Worm (Caenorhabditis elegans): Measurements from ENCODE around the gene gbh-2.

Gene gbh-2

DNA sequence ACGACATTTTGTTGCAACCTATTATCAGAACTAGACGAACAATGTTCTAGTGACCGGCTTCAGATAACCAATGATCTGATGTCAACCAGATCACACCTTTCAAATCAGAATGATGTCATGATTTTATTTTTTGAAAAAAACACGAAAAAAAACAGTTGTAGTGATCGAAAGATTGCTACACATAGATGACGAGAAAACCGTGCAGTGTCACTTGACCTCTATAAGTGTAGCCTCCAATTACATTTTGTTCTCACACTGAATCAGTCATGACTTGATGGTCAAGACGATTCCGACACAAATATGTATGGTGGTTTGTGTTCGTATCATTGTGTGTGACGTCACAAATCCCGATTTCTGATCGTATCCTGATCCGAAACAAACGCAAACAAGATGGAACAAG lies 45.6 kb upstream of the gbh-2 start:
- no peak for TF ChIP-seq sea-2 (GFP tag; optimal IDR thresholded peaks at IDR 0.05)
- TF ChIP-seq nhr-43 (tag; optimal IDR thresholded peaks at IDR 0.05; ENCODE audit: poor library complexity, severe bottlenecking), result peak; percentile 51
- peak; percentile 50 for TF ChIP-seq nhr-23 (tag; optimal IDR thresholded peaks at IDR 0.05)
- TF ChIP-seq nhr-25 (tag; optimal IDR thresholded peaks at IDR 0.05), result peak; percentile 74
- peak in 1 of 3 experiments; percentile 41 for TF ChIP-seq elt-3 (tag; optimal IDR thresholded peaks at IDR 0.05)

DNA sequence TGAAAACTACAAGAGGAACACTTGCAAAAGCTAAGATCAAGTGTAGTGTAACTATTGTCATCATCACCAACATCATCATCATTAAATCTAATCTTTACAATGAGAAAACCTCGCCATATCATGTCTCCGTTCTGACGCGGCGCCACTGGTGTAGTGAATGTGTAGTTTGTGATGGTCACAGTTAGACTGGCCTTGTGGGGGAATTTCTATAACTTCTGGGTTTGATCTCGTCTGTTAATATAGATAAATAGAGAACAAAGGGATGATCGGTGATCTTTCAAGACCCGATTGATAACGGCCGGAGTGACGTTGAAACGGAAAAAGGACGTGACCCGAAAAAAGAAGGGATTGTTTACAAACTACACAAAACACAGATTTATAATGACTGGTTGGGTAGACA lies 44.9 kb upstream of the gbh-2 start:
- TF ChIP-seq ztf-11 (tag; optimal IDR thresholded peaks at IDR 0.05), result no peak
- peak; percentile 90 for TF ChIP-seq nhr-23 (tag; optimal IDR thresholded peaks at IDR 0.05)
- TF ChIP-seq lin-15B (tag; optimal IDR thresholded peaks at IDR 0.05), result no peak
- peak; percentile 88 for TF ChIP-seq nhr-43 (tag; optimal IDR thresholded peaks at IDR 0.05; ENCODE audit: poor library complexity, severe bottlenecking)
- peak; percentile 83 for TF ChIP-seq nhr-25 (tag; optimal IDR thresholded peaks at IDR 0.05)
- no peak for TF ChIP-seq tbx-2 (tag; optimal IDR thresholded peaks at IDR 0.05)
- no peak for TF ChIP-seq unc-39 (tag; optimal IDR thresholded peaks at IDR 0.05)
- peak; percentile 28 for TF ChIP-seq nhr-76 (tag; optimal IDR thresholded peaks at IDR 0.05)
- TF ChIP-seq pha-4 (tag; optimal IDR thresholded peaks at IDR 0.05), result no peak
- TF ChIP-seq mdl-1 (tag; optimal IDR thresholded peaks at IDR 0.05), result peak; percentile 37
- no peak for TF ChIP-seq nfya-1 (tag; optimal IDR thresholded peaks at IDR 0.05; ENCODE audit: insufficient read depth)
- no peak for TF ChIP-seq fkh-10 (GFP tag; optimal IDR thresholded peaks at IDR 0.05)
- TF ChIP-seq pqm-1 (tag; optimal IDR thresholded peaks at IDR 0.05), result no peak
- TF ChIP-seq sea-2 (GFP tag; optimal IDR thresholded peaks at IDR 0.05), result no peak
- no peak for TF ChIP-seq daf-12 (tag; optimal IDR thresholded peaks at IDR 0.05)
- TF ChIP-seq lsy-12 (tag; optimal IDR thresholded peaks at IDR 0.05), result no peak
- TF ChIP-seq unc-62 (GFP tag; optimal IDR thresholded peaks at IDR 0.05), result peak; percentile 21
- no peak for TF ChIP-seq eor-1 (tag; optimal IDR thresholded peaks at IDR 0.05)
- no peak for TF ChIP-seq fkh-2 (tag; optimal IDR thresholded peaks at IDR 0.05)
- no peak for TF ChIP-seq aly-2 (tag; optimal IDR thresholded peaks at IDR 0.05)
- peak; percentile 44 for TF ChIP-seq ceh-28 (tag; optimal IDR thresholded peaks at IDR 0.05)
- TF ChIP-seq R02D3.7 (tag; optimal IDR thresholded peaks at IDR 0.05), result no peak
- TF ChIP-seq egl-27 (tag; optimal IDR thresholded peaks at IDR 0.05), result no peak
- TF ChIP-seq ama-1 (optimal IDR thresholded peaks at IDR 0.05), result peak; percentile 58
- TF ChIP-seq elt-3 (tag; optimal IDR thresholded peaks at IDR 0.05), result peak; percentile 31 to 79 (median 77)
- no peak for TF ChIP-seq ceh-82 (tag; optimal IDR thresholded peaks at IDR 0.05)
- TF ChIP-seq lin-39 (tag; optimal IDR thresholded peaks at IDR 0.05), result no peak
- no peak for TF ChIP-seq fos-1 (tag; optimal IDR thresholded peaks at IDR 0.05)
- peak; percentile 62 for TF ChIP-seq elt-1 (tag; optimal IDR thresholded peaks at IDR 0.05)
- no peak for TF ChIP-seq ceh-9 (tag; optimal IDR thresholded peaks at IDR 0.05)
- TF ChIP-seq zag-1 (tag; optimal IDR thresholded peaks at IDR 0.05), result no peak

DNA sequence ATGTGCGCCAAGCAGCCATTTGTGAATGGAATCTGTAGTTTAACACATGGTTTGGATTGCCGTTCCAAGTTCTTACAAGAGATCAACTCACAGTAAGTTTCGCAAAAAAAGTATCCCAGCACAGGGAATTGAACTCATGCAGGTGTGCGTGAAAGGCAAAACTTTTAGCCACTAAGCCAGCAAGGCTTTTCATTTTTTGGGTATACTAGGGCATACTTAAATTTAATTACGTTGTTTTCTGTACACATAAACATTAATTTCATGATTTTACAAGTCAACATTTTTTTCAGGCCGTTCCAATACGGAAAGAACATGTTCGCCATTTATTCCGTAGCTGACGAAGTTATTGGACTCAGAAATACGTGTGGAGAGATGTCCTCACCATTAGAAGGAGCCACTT lies 44.2 kb upstream of the gbh-2 start:
- TF ChIP-seq fkh-2 (tag; optimal IDR thresholded peaks at IDR 0.05), result no peak
- no peak for TF ChIP-seq fkh-10 (GFP tag; optimal IDR thresholded peaks at IDR 0.05)
- TF ChIP-seq nhr-23 (tag; optimal IDR thresholded peaks at IDR 0.05), result peak; percentile 6
- TF ChIP-seq ceh-82 (tag; optimal IDR thresholded peaks at IDR 0.05), result no peak
- TF ChIP-seq tbx-2 (tag; optimal IDR thresholded peaks at IDR 0.05), result peak; percentile 18
- peak; percentile 33 for TF ChIP-seq nhr-43 (tag; optimal IDR thresholded peaks at IDR 0.05; ENCODE audit: poor library complexity, severe bottlenecking)
- TF ChIP-seq lsy-12 (tag; optimal IDR thresholded peaks at IDR 0.05), result no peak
- no peak for TF ChIP-seq egl-5 (tag; optimal IDR thresholded peaks at IDR 0.05)
- no peak for TF ChIP-seq fos-1 (tag; optimal IDR thresholded peaks at IDR 0.05)
- no peak for TF ChIP-seq nhr-76 (tag; optimal IDR thresholded peaks at IDR 0.05)

DNA sequence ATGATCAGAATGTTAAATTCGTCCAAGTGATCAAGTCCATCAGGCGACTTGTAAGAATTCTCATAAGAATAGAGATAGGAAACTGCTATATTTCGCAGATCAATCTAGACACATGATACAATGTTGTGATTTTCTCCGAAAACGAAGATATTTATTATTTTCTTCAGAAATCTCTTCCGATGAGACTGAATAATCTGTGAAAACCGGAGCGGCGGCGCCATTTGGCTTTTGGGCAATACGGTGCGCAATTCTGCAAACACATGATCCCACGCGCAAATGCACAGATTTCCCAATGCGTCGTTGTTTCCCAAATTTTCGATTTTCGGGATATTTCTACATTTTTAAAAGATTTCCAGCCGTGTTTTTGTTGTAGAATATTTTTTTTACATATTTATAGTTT lies 43.5 kb upstream of the gbh-2 start:
- TF ChIP-seq fkh-10 (GFP tag; optimal IDR thresholded peaks at IDR 0.05), result no peak
- TF ChIP-seq hmg-11 (tag; optimal IDR thresholded peaks at IDR 0.05), result peak; percentile 78
- peak; percentile 73 for TF ChIP-seq snpc-4 (tag; optimal IDR thresholded peaks at IDR 0.05)
- TF ChIP-seq nfya-1 (tag; optimal IDR thresholded peaks at IDR 0.05; ENCODE audit: insufficient read depth), result peak; percentile 66
- TF ChIP-seq elt-2 (tag; optimal IDR thresholded peaks at IDR 0.05), result peak; percentile 19
- no peak for TF ChIP-seq ceh-82 (tag; optimal IDR thresholded peaks at IDR 0.05)
- TF ChIP-seq lin-39 (tag; optimal IDR thresholded peaks at IDR 0.05), result peak; percentile 52
- no peak for TF ChIP-seq skn-1 (tag; optimal IDR thresholded peaks at IDR 0.05)
- TF ChIP-seq ztf-4 (tag; optimal IDR thresholded peaks at IDR 0.05), result no peak
- TF ChIP-seq nhr-25 (tag; optimal IDR thresholded peaks at IDR 0.05), result peak; percentile 27
- no peak for TF ChIP-seq mml-1 (tag; optimal IDR thresholded peaks at IDR 0.05)
- no peak for TF ChIP-seq zag-1 (tag; optimal IDR thresholded peaks at IDR 0.05)
- TF ChIP-seq ama-1 (optimal IDR thresholded peaks at IDR 0.05), result no peak
- no peak for TF ChIP-seq nhr-12 (tag; optimal IDR thresholded peaks at IDR 0.05)
- TF ChIP-seq lin-15B (tag; optimal IDR thresholded peaks at IDR 0.05), result peak; percentile 17
- TF ChIP-seq nhr-23 (tag; optimal IDR thresholded peaks at IDR 0.05), result peak; percentile 53
- no peak for TF ChIP-seq ztf-11 (tag; optimal IDR thresholded peaks at IDR 0.05)
- peak; percentile 78 for TF ChIP-seq nhr-43 (tag; optimal IDR thresholded peaks at IDR 0.05; ENCODE audit: poor library complexity, severe bottlenecking)
- TF ChIP-seq R02D3.7 (tag; optimal IDR thresholded peaks at IDR 0.05), result peak; percentile 7

All from whole organism, L3 larva.